Fruit fly (Drosophila melanogaster) whole organism, embryonic: Measurements from ENCODE around the gene CG2528.

Experiments used
- B-H2 ChIP-seq: fragments of 200-800 bp; sonication (Bioruptor generic); optimal IDR thresholded peaks from 2 replicates; lab custom pipeline; 2018; ENCODE audit warnings: missing biosample characterization, mild to moderate bottlenecking, missing genetic modification characterization
- CG10274 ChIP-seq: fragments of 200-800 bp; sonication (Bioruptor generic); optimal IDR thresholded peaks from 3 replicates; lab custom pipeline; 2017; ENCODE audit warnings: missing biosample characterization, mild to moderate bottlenecking, missing genetic modification characterization
- CG10321 ChIP-seq: fragments of 200-800 bp; sonication (Bioruptor generic); IDR thresholded peaks from 2 replicates; pipeline ENCODE4 v1.3.6; 2022; ENCODE audit warnings: missing biosample characterization, missing genetic modification characterization
- CG10462 ChIP-seq: fragments of 200-800 bp; sonication (Bioruptor generic); optimal IDR thresholded peaks from 2 replicates; lab custom pipeline; 2016; ENCODE audit warnings: missing biosample characterization, missing genetic modification characterization
- CG11093 ChIP-seq: fragments of 200-800 bp; sonication (Bioruptor generic); IDR thresholded peaks from 3 replicates; pipeline ENCODE4 v1.3.6; 2022; ENCODE audit warnings: missing biosample characterization, missing genetic modification characterization
- CG11247 ChIP-seq: fragments of 200-800 bp; sonication (Bioruptor generic); IDR thresholded peaks from 2 replicates; pipeline ENCODE4 v1.3.6; 2022; ENCODE audit warnings: missing biosample characterization, missing genetic modification characterization
- CG12155 ChIP-seq: fragments of 200-800 bp; sonication (Bioruptor generic); optimal IDR thresholded peaks from 3 replicates; lab custom pipeline; 2016; ENCODE audit warnings: missing biosample characterization, missing genetic modification characterization
- CG12299 ChIP-seq: fragments of 200-800 bp; sonication (Bioruptor generic); optimal IDR thresholded peaks from 2 replicates; lab custom pipeline; 2018; ENCODE audit warnings: missing biosample characterization, mild to moderate bottlenecking, missing genetic modification characterization
- CG14965 ChIP-seq: fragments of 200-800 bp; sonication (Bioruptor generic); optimal IDR thresholded peaks from 2 replicates; lab custom pipeline; 2016; ENCODE audit warnings: missing biosample characterization, missing genetic modification characterization, borderline replicate concordance
- CG17802 ChIP-seq: fragments of 200-800 bp; sonication (Bioruptor generic); optimal IDR thresholded peaks from 2 replicates; lab custom pipeline; 2018; ENCODE audit warnings: missing biosample characterization, mild to moderate bottlenecking, missing genetic modification characterization, moderate library complexity
- CG2199 ChIP-seq: fragments of 200-800 bp; sonication (Bioruptor generic); IDR thresholded peaks from 3 replicates; pipeline ENCODE4 v1.3.6; 2022; ENCODE audit warnings: missing biosample characterization, missing genetic modification characterization
- CG30403 ChIP-seq: fragments of 200-800 bp; sonication (Bioruptor generic); optimal IDR thresholded peaks from 3 replicates; lab custom pipeline; 2016; ENCODE audit warnings: missing biosample characterization, missing genetic modification characterization
- CG32532 ChIP-seq: fragments of 200-800 bp; sonication (Bioruptor generic); IDR thresholded peaks from 2 replicates; pipeline ENCODE4 v1.3.6; 2022; ENCODE audit warnings: missing biosample characterization, missing genetic modification characterization
- CG34376 ChIP-seq: fragments of 200-800 bp; sonication (Bioruptor generic); optimal IDR thresholded peaks from 2 replicates; lab custom pipeline; 2018; ENCODE audit warnings: missing biosample characterization, mild to moderate bottlenecking, missing genetic modification characterization
- CG4328 ChIP-seq: fragments of 200-800 bp; sonication (Bioruptor generic); optimal IDR thresholded peaks from 3 replicates; lab custom pipeline; 2017; ENCODE audit warnings: missing biosample characterization, missing genetic modification reagents, missing genetic modification characterization
- CG4617 ChIP-seq: fragments of 200-800 bp; sonication (Bioruptor generic); optimal IDR thresholded peaks from 3 replicates; lab custom pipeline; 2016; ENCODE audit warnings: missing biosample characterization, missing genetic modification characterization, borderline replicate concordance
- CG4730 ChIP-seq: fragments of 200-800 bp; sonication (Bioruptor generic); IDR thresholded peaks from 2 replicates; pipeline ENCODE4 v1.3.6; 2022; ENCODE audit warnings: missing biosample characterization, missing genetic modification characterization
- CG5180 ChIP-seq: fragments of 200-800 bp; sonication (Bioruptor generic); optimal IDR thresholded peaks from 3 replicates; lab custom pipeline; 2017; ENCODE audit warnings: missing biosample characterization, missing genetic modification characterization, mild to moderate bottlenecking, moderate library complexity, missing genetic modification reagents
- CG7372 ChIP-seq: fragments of 200-800 bp; sonication (Bioruptor generic); IDR thresholded peaks from 2 replicates; pipeline ENCODE4 v1.3.6; 2022; ENCODE audit warnings: missing biosample characterization, missing genetic modification characterization
- CG7839 ChIP-seq: fragments of 200-800 bp; sonication (Bioruptor generic); optimal IDR thresholded peaks from 3 replicates; lab custom pipeline; 2018; ENCODE audit warnings: missing biosample characterization, mild to moderate bottlenecking, missing genetic modification characterization, moderate library complexity
- CG9797 ChIP-seq: fragments of 200-800 bp; sonication (Bioruptor generic); optimal IDR thresholded peaks from 3 replicates; lab custom pipeline; 2018; ENCODE audit warnings: missing biosample characterization, mild to moderate bottlenecking, missing genetic modification characterization
- CTCF ChIP-seq: fragments of 200-800 bp; sonication (Bioruptor generic); optimal IDR thresholded peaks from 2 replicates; lab custom pipeline; 2017; ENCODE audit warnings: missing biosample characterization, mild to moderate bottlenecking, missing genetic modification characterization, moderate library complexity
- D19A ChIP-seq: fragments of 200-800 bp; optimal IDR thresholded peaks from 3 replicates; lab custom pipeline; 2019; ENCODE audit warnings: missing biosample characterization, mild to moderate bottlenecking, missing genetic modification characterization, moderate library complexity
- Dll ChIP-seq: fragments of 200-800 bp; sonication (Bioruptor generic); IDR thresholded peaks from 4 replicates; pipeline ENCODE4 v1.3.6; 2022; ENCODE audit warnings: missing biosample characterization, missing genetic modification characterization; ENCODE audit not compliant: partially characterized antibody
- Doc3 ChIP-seq: fragments of 200-800 bp; sonication (Bioruptor generic); IDR thresholded peaks from 3 replicates; pipeline ENCODE4 v1.3.6; 2022; ENCODE audit warnings: missing biosample characterization, missing genetic modification characterization; ENCODE audit not compliant: partially characterized antibody
- E2f1 ChIP-seq: fragments of 200-800 bp; sonication (Bioruptor generic); IDR thresholded peaks from 2 replicates; pipeline ENCODE4 v1.3.6; 2022; ENCODE audit warnings: missing biosample characterization, missing genetic modification characterization
- HLHmδ ChIP-seq: fragments of 200-800 bp; sonication (Bioruptor generic); optimal IDR thresholded peaks from 2 replicates; lab custom pipeline; 2018; ENCODE audit warnings: missing biosample characterization, mild to moderate bottlenecking, missing genetic modification characterization, moderate library complexity
- Hr3 ChIP-seq: fragments of 200-800 bp; sonication (Bioruptor generic); optimal IDR thresholded peaks from 3 replicates; lab custom pipeline; 2016; ENCODE audit warnings: missing biosample characterization, missing genetic modification characterization
- Lpt ChIP-seq: fragments of >200 bp; optimal IDR thresholded peaks from 2 replicates; lab custom pipeline; 2018; ENCODE audit warnings: missing biosample characterization, missing genetic modification characterization
- Trl ChIP-seq, 3 experiments: fragments of >200 bp in 2 of 3; fragments of 200-800 bp in 1 of 3; sonication (Bioruptor generic) in 1 of 3; optimal IDR thresholded peaks; 2 replicates in 1 of 3; 3 replicates in 2 of 3; lab custom pipeline; 2016 to 2017; ENCODE audit warnings: missing biosample characterization in 1 of 3, missing genetic modification characterization in 1 of 3
- bbx ChIP-seq: fragments of 200-800 bp; sonication (Bioruptor generic); IDR thresholded peaks from 2 replicates; pipeline ENCODE4 v1.3.6; 2022; ENCODE audit warnings: missing biosample characterization, missing genetic modification characterization; ENCODE audit not compliant: partially characterized antibody
- bcd ChIP-seq: fragments of 200-800 bp; sonication (Bioruptor generic); optimal IDR thresholded peaks from 2 replicates; lab custom pipeline; 2017; ENCODE audit warnings: missing biosample characterization, mild to moderate bottlenecking, missing genetic modification characterization
- cwo ChIP-seq: fragments of 200-800 bp; sonication (Bioruptor generic); optimal IDR thresholded peaks from 3 replicates; lab custom pipeline; 2017; ENCODE audit warnings: missing biosample characterization, missing genetic modification characterization, mild to moderate bottlenecking, moderate library complexity, missing genetic modification reagents
- da ChIP-seq: fragments of 200-800 bp; sonication (Bioruptor generic); optimal IDR thresholded peaks from 2 replicates; lab custom pipeline; 2016; ENCODE audit warnings: missing biosample characterization, missing genetic modification characterization
- gcm2 ChIP-seq: fragments of 200-800 bp; sonication (Bioruptor generic); optimal IDR thresholded peaks from 2 replicates; lab custom pipeline; 2016; ENCODE audit warnings: missing biosample characterization, missing genetic modification characterization
- inv ChIP-seq: fragments of 200-800 bp; sonication (Bioruptor generic); IDR thresholded peaks from 2 replicates; pipeline ENCODE4 v1.3.6; 2022; ENCODE audit warnings: missing biosample characterization, missing genetic modification characterization; ENCODE audit not compliant: partially characterized antibody
- lola ChIP-seq, 3 experiments: fragments of >200 bp in 2 of 3; fragments of 200-800 bp in 1 of 3; sonication (Bioruptor generic) in 1 of 3; optimal IDR thresholded peaks; 2 replicates each; lab custom pipeline; 2017 to 2019; ENCODE audit warnings: missing biosample characterization in 3 of 3, missing genetic modification characterization in 3 of 3, mild to moderate bottlenecking in 1 of 3, moderate library complexity in 1 of 3
- nerfin-2 ChIP-seq: fragments of 200-800 bp; sonication (Bioruptor generic); IDR thresholded peaks from 2 replicates; pipeline ENCODE4 v1.3.6; 2022; ENCODE audit warnings: missing biosample characterization, missing genetic modification characterization; ENCODE audit not compliant: partially characterized antibody
- nmo ChIP-seq: fragments of 200-800 bp; sonication (Bioruptor generic); optimal IDR thresholded peaks from 2 replicates; lab custom pipeline; 2018; ENCODE audit warnings: missing biosample characterization, mild to moderate bottlenecking, missing genetic modification characterization, moderate library complexity
- sisA ChIP-seq: fragments of 200-800 bp; sonication (Bioruptor generic); IDR thresholded peaks from 2 replicates; pipeline ENCODE4 v1.3.6; 2022; ENCODE audit warnings: missing biosample characterization, missing genetic modification characterization
- stwl ChIP-seq: fragments of 200-800 bp; sonication (Bioruptor generic); optimal IDR thresholded peaks from 3 replicates; lab custom pipeline; 2018; ENCODE audit warnings: missing biosample characterization, mild to moderate bottlenecking, missing genetic modification characterization, moderate library complexity
- twi ChIP-seq: fragments of 200-800 bp; optimal IDR thresholded peaks from 2 replicates; lab custom pipeline; 2019; ENCODE audit warnings: missing biosample characterization, mild to moderate bottlenecking, missing genetic modification characterization, moderate library complexity
- vfl ChIP-seq: fragments of 200-800 bp; sonication (Bioruptor generic); optimal IDR thresholded peaks from 2 replicates; lab custom pipeline; 2016; ENCODE audit warnings: missing biosample characterization, missing genetic modification characterization
- vvl ChIP-seq: fragments of 200-800 bp; sonication (Bioruptor generic); IDR thresholded peaks from 2 replicates; pipeline ENCODE4 v1.3.6; 2022; ENCODE audit warnings: missing biosample characterization, missing genetic modification characterization
- z ChIP-seq: fragments of 200-800 bp; sonication (Bioruptor generic); IDR thresholded peaks from 3 replicates; pipeline ENCODE4 v1.3.6; 2022; ENCODE audit warnings: missing biosample characterization, missing genetic modification characterization

The CG2528 gene

dm6 chr2L:22018861-22019270, 26.1 kb upstream of the CG2528 start, which contains the start of gene tio (continued):
- TF ChIP-seq Trl (optimal IDR thresholded peaks at IDR 0.05; lab: Kevin White, UChicago) (peak; percentile 99 to 100), Trl (GFP tag; optimal IDR thresholded peaks at IDR 0.05; lab: Kevin White, UChicago) (peak; percentile 84), sisA (no peak), da (GFP tag; lab: Kevin White, UChicago) (peak; percentile 6), Doc3 (peak; percentile 62; the same call in 2 of the 3 replicates), CG10321 (GFP tag; lab: Robert Waterston, UW) (0 out of 2 replicates have a peak, but pooled peaks have one; percentile 18), CG4730 (no peak)

DNA sequence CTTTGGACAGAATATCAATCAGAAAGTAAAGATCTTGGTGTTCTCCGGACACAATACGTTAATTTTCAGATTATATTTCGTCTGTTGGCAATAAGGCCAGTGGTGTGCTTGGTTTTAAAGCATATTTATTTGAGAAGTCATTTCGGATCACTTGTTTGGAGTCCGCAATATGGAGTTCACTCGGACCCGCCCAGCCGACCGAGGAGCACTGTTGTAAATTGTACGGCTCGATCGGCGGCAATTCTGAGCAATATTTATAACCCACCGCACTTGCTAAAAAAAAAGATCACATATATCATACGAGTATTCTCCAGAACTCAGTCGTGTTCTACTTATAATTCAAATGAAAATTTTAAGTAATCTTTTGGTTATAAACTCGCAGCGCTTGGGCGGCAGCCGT, 22.2 kb upstream of the CG2528 start, which contains the start of gene CG31693:
CG31693 (plus strand) TSS at position 301 of the 400 bp plus-strand sequence.
- TF ChIP-seq CG12155 (no peak), CG11093 (GFP tag; lab: Robert Waterston, UW) (no peak), bbx (GFP tag; lab: Robert Waterston, UW) (no peak), CG34376 (no peak), CG7372 (no peak), CG10462 (GFP tag; lab: Kevin White, UChicago) (no peak), cwo (GFP tag; lab: Kevin White, UChicago) (no peak), Dll (GFP tag; lab: Robert Waterston, UW) (no peak), CG11247 (GFP tag; lab: Robert Waterston, UW) (no peak), CG12299 (tag; lab: Kevin White, UChicago) (no peak)

DNA sequence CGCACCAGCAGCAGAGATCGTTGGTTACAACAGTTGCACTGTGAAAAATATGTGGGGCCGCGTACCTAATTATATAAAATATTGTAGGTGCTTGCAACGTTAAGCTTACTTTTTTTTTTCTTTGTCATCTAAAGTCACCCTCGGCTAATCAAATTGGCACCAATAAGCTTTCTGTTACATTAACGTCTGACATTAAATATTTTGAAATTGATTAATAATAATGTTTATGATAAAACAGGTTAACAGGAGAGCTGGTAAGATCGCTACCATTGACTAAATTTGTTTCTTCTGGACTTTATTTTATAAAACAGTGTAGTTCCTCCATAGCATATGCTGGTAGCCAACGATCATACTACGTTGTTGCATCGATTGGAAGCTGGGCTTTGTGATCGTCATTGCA, 644 bp upstream of the CG2528 start:
- TF ChIP-seq vvl (no peak), Lpt (GFP tag; lab: Kevin White, UChicago) (no peak), CG10274 (GFP tag; lab: Kevin White, UChicago) (no peak), z (GFP tag; lab: Robert Waterston, UW) (no peak), CG7839 (tag; lab: Kevin White, UChicago) (no peak), lola (GFP tag; optimal IDR thresholded peaks at IDR 0.05; lab: Kevin White, UChicago) (no peak), CG14965 (GFP tag; lab: Kevin White, UChicago) (no peak), CG9797 (GFP tag; lab: Kevin White, UChicago) (no peak), stwl (tag; lab: Kevin White, UChicago) (no peak), CG4617 (GFP tag; lab: Kevin White, UChicago) (no peak), CTCF (GFP tag; lab: Kevin White, UChicago) (no peak), vfl (no peak), inv (GFP tag; lab: Robert Waterston, UW) (no peak), Trl (optimal IDR thresholded peaks at IDR 0.05; lab: Kevin White, UChicago) (no peak), Trl (GFP tag; optimal IDR thresholded peaks at IDR 0.05; lab: Kevin White, UChicago) (no peak), nmo (no peak), Hr3 (no peak), gcm2 (GFP tag; lab: Kevin White, UChicago) (no peak), nerfin-2 (GFP tag; lab: Robert Waterston, UW) (no peak), CG32532 (no peak), CG30403 (no peak)
- TF ChIP-seq, all 482 proteins: peak for 0

DNA sequence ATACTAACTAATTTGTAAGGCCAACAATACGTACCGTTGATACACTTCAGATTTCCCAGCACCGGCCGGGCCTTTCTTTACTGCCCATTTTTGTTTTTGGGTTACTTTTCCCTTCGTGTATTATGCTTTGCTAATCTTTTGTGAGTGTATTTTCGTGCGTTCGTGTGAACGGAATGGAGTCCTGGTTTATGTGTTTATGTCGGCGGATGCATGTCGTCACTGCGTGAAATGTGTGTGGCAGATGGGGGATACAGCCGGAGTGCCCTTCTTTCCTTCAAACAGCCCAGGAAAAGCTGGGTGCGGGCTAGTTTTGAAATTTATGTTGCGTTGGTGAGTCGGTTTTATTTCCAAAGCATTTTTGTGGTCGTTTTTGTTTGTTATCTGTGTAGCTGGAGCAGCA, 17.8 kb downstream of the CG2528 start:
- TF ChIP-seq CG4328 (no peak), E2f1 (GFP tag; lab: Robert Waterston, UW) (no peak), sisA (no peak), HLHmδ (GFP tag; lab: Kevin White, UChicago) (no peak), B-H2 (no peak), CG2199 (GFP tag; lab: Robert Waterston, UW) (peak; percentile 66; the same call in 1 of the 3 replicates), CG17802 (tag; lab: Kevin White, UChicago) (no peak), CG5180 (GFP tag; lab: Kevin White, UChicago) (no peak), bcd (GFP tag; lab: Kevin White, UChicago) (no peak), CG4617 (GFP tag; lab: Kevin White, UChicago) (no peak), twi (tag; lab: Kevin White, UChicago) (peak; percentile 52), D19A (tag; lab: Kevin White, UChicago) (peak; percentile 29)
